Fruit fly (Drosophila melanogaster) whole organism: Measurements from ENCODE around the gene CG15533.

Experiments
- CG8478 ChIP-seq: fragments of >200 bp; optimal IDR thresholded peaks from 2 replicates; lab custom pipeline; 2018; ENCODE audit warnings: inconsistent platforms
- Dll ChIP-seq: fragments of >200 bp; optimal IDR thresholded peaks from 2 replicates; lab custom pipeline; 2017
- EcR ChIP-seq, 2 experiments: fragments of >200 bp; optimal IDR thresholded peaks; 2 replicates each; lab custom pipeline; 2017; ENCODE audit warnings: missing biosample characterization in 2 of 2, missing genetic modification characterization in 2 of 2, missing genetic modification reagents in 2 of 2
- pan ChIP-seq: fragments of >200 bp; optimal IDR thresholded peaks from 2 replicates; lab custom pipeline; 2017
- psq ChIP-seq: fragments of >200 bp; optimal IDR thresholded peaks from 2 replicates; lab custom pipeline; 2017
- usp ChIP-seq: fragments of >200 bp; optimal IDR thresholded peaks from 2 replicates; lab custom pipeline; 2017; ENCODE audit warnings: missing biosample characterization, missing genetic modification characterization, mixed read lengths

CG15533 gene

DNA sequence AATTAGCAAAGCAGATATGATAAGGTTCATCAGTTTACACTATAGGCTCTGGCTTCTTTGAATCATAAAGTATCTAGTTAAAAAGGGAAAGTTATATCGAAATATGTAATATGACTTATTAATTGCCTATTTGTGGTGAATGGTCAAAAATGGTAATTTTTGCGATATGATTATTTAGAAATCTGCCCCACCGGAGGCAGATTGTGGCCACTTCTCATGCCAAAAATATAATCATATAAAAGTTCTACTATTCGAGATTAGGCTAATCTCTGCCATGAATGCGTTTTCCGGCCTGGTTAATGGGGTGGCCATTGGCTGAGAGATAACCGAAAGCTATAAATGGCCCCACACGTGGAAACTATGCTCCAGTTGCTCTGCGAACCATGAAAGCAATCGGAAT, at the start of gene CG15533:
CG15533 (plus strand) TSS at position 362 of the 400 bp plus-strand sequence.
- TF ChIP-seq psq (lab: Kevin White, UChicago) (no peak), EcR (GFP tag; optimal IDR thresholded peaks at IDR 0.05; lab: Kevin White, UChicago) (no peak), usp (GFP tag; lab: Kevin White, UChicago) (no peak), pan (lab: Kevin White, UChicago) (no peak), CG8478 (no peak), Dll (lab: Kevin White, UChicago) (no peak)

dm6 chr3R:30383181-30383580, 45.4 kb upstream of the CG15533 start:
- TF ChIP-seq usp (GFP tag; lab: Kevin White, UChicago) (no peak), psq (lab: Kevin White, UChicago) (no peak), Dll (lab: Kevin White, UChicago) (no peak), EcR (GFP tag; optimal IDR thresholded peaks at IDR 0.05; lab: Kevin White, UChicago) (no peak), CG8478 (no peak), pan (lab: Kevin White, UChicago) (no peak)

- TF ChIP-seq pan (lab: Kevin White, UChicago) (no peak), usp (GFP tag; lab: Kevin White, UChicago) (no peak), EcR (GFP tag; optimal IDR thresholded peaks at IDR 0.05; lab: Kevin White, UChicago) (no peak)
Measured at dm6 chr3R:30385531-30385930, 43.1 kb upstream of the CG15533 start.

DNA sequence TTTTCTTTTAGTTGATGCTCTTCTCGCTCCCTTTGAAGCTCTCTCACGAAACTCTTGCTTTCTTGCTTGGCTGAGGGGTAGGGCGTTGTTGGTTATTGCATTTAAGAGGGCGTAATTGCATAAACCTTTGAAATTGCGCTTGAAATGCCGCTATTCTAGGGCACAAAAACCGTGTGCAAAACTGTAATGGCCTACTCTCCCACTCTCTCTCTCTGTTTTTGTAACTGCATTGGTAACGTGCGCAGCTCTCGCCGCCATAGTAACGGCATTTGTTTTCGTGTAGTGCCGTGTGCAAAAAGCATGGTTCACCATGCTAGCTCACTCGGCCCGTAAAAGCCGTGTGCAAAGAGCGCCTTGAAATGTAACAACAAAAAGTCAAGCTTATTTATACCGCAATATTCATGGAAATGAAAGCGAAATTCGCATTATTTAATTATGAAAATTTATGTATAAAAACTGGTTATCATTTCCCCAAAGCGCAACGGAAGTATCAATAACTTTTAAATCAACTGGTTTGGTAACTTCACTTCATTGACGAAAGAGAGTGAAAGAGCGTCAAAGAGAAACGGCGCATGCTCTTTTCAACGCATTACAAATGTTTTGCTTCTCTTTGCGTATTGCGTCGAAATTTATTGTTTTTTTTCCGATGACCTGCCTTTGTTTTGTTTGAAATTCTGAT, 41.7 kb upstream of the CG15533 start:
- TF ChIP-seq CG8478 (no peak), Dll (lab: Kevin White, UChicago) (no peak), pan (lab: Kevin White, UChicago) (no peak), EcR (GFP tag; optimal IDR thresholded peaks at IDR 0.05; lab: Kevin White, UChicago) (no peak), psq (lab: Kevin White, UChicago) (no peak)

- TF ChIP-seq psq (lab: Kevin White, UChicago) (no peak), Dll (lab: Kevin White, UChicago) (peak; percentile 36), EcR (GFP tag; optimal IDR thresholded peaks at IDR 0.05; lab: Kevin White, UChicago) (no peak), pan (lab: Kevin White, UChicago) (no peak)
Measured at dm6 chr3R:30387515-30388178, 41.0 kb upstream of the CG15533 start, which contains the start of the genes Fer2LCH and Fer1HCH. Fer2LCH (plus strand) TSS chr3R:30387804. Fer1HCH (minus strand) TSS chr3R:30388178.

- TF ChIP-seq usp (GFP tag; lab: Kevin White, UChicago) = no peak
- TF ChIP-seq Dll (lab: Kevin White, UChicago) = no peak
Measured at dm6 chr3R:30388215-30388871, 40.3 kb upstream of the CG15533 start.

- TF ChIP-seq usp (GFP tag; lab: Kevin White, UChicago) = no peak
- TF ChIP-seq psq (lab: Kevin White, UChicago) = no peak
- TF ChIP-seq pan (lab: Kevin White, UChicago) = no peak
- no peak for TF ChIP-seq EcR (GFP tag; optimal IDR thresholded peaks at IDR 0.05; lab: Kevin White, UChicago)
- TF ChIP-seq Dll (lab: Kevin White, UChicago) = no peak
- TF ChIP-seq CG8478 = no peak
Measured at dm6 chr3R:30389096-30389495, 39.5 kb upstream of the CG15533 start.

DNA sequence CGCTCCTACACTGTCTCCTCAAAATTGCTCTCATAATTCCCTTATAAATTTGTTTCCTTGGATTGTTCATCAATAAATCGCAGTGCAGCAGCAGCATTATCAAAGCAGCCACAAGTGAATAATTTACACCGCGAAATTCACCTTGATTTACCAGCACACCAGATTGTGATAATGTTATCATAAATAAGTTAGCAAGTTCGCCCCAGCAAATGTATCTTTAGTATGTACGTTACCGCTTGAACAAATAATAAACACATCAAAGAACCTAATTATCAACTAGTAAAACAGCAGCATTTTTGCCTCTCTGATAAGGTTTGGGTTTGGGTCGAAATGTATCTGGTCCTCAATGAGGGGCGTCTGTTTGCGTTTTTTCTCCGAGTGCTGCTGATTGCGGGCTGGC, 38.3 kb upstream of the CG15533 start:
- no peak for TF ChIP-seq EcR (GFP tag; optimal IDR thresholded peaks at IDR 0.05; lab: Kevin White, UChicago)
- no peak for TF ChIP-seq psq (lab: Kevin White, UChicago)
- no peak for TF ChIP-seq usp (GFP tag; lab: Kevin White, UChicago)
- no peak for TF ChIP-seq pan (lab: Kevin White, UChicago)
- no peak for TF ChIP-seq CG8478
- TF ChIP-seq Dll (lab: Kevin White, UChicago) = no peak

DNA sequence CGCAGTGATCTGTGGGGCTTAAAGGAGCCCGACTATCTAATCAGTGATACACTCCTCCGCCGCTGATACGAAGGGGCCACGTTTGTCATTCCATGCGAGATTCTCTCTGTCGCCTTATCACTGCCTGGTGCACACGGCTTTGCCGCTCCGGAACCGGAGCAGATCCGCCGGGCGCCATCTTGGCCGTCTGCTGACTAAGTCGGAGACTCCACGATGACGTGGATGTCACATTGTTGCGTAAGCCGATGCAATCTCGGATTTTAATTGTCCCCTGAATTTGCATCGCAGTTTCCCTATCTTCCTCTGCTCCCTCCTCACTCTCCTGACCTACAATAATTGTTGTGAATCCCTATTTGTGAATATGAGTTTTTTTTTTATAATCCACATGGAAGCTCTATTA, 37.5 kb upstream of the CG15533 start:
- TF ChIP-seq EcR (GFP tag; optimal IDR thresholded peaks at IDR 0.05; lab: Kevin White, UChicago) (no peak), pan (lab: Kevin White, UChicago) (no peak), usp (GFP tag; lab: Kevin White, UChicago) (no peak), Dll (lab: Kevin White, UChicago) (no peak), psq (lab: Kevin White, UChicago) (no peak), CG8478 (no peak)

DNA sequence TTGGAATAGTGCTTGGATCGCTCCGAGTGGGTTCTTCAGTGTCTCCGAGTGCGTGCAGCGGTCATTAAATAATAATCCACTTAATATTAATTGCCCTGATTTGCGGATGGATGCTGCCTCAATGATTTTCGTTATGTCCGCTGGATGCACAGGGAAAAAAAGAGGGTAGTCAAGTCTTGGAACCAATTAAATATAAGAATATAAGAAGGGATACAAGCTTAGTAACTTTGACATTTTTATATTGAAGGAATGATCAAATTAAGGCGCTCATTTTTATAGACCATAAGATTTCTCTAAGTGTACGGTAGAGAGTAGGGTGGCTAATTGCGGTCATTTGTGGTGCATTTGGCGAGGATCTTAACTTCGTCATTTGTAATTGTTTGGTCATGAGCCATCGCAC, 36.7 kb upstream of the CG15533 start:
- no peak for TF ChIP-seq pan (lab: Kevin White, UChicago)
- TF ChIP-seq psq (lab: Kevin White, UChicago) = no peak
- no peak for TF ChIP-seq CG8478
- no peak for TF ChIP-seq EcR (GFP tag; optimal IDR thresholded peaks at IDR 0.05; lab: Kevin White, UChicago)
- no peak for TF ChIP-seq Dll (lab: Kevin White, UChicago)
- TF ChIP-seq usp (GFP tag; lab: Kevin White, UChicago) = no peak

DNA sequence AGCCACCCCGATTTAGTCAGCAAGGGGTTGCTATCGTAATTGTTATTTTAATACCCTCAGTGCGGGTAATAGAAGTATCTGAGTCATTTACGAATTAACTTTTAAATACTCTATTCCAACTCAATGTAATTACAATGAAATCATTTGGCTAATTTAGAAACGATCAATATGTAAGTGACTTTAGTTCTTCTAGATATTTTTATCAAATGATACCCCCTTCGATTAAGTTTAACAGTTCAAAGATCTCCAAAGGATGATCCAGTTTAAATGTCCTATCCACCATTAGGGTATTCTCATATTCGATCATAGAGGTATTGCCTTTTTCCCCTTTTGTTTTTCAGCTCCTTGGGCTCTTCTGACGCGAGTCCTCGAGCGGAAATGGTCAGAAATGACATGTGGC, 34.7 kb upstream of the CG15533 start:
- TF ChIP-seq pan (lab: Kevin White, UChicago) (no peak), psq (lab: Kevin White, UChicago) (no peak), CG8478 (no peak), EcR (GFP tag; optimal IDR thresholded peaks at IDR 0.05; lab: Kevin White, UChicago) (no peak), Dll (lab: Kevin White, UChicago) (no peak), usp (GFP tag; lab: Kevin White, UChicago) (no peak)
